Worm (Caenorhabditis elegans): ENCODE measurements around the gene C33C12.4.

DNA sequence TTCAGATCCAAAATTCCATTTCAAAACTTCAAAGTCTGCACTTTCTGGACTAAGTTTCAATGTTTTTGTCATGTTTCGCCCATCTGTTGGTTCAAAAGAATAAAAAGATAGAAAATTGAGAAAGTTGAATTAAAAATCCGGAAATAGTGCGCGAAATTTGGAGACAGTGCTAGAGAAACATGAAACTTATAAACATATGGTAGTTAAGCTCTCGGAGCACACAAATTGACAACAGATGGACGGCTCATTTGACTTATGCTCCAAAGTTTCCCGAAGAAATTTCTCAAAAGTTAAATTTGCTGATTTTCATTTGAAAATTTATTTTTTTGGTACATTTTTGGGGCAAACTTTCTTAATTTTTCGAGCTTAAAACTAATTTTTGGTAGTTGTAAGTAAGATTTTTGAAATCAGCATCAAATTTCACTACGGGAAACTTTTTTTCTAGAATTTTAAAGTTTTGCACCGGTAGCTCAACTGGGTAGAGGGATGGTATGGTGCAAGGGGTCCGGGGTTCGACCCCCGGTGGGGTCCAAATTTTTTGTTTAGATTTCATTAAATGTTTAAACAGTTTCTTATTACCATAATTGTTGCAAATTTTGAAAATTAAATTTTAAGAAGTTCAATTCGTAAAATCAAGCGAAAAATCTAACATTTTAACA is 39.9 kb upstream of the C33C12.4 start:
- TF ChIP-seq lin-13 (tag; optimal IDR thresholded peaks at IDR 0.05) (no peak), mep-1 (tag; optimal IDR thresholded peaks at IDR 0.05) (no peak)

All from whole organism, mixed stage, embryonic.